Worm (Caenorhabditis elegans): Measurements from ENCODE around the gene popl-1.

The popl-1 gene

ce11 chrIII:6447521-6447920 is 16.8 kb upstream of the popl-1 start (continued):
- TF ChIP-seq nhr-25 (tag; optimal IDR thresholded peaks at IDR 0.05; ENCODE audit: borderline replicate concordance, insufficient read depth) (no peak), T26A8.4 (GFP tag; IDR thresholded peaks at IDR 0.05) (0 out of 2 replicates have a peak, but pooled peaks have one; percentile 26), lsy-2 (tag; optimal IDR thresholded peaks at IDR 0.05) (peak in 1 of 2 experiments; percentile 73), lim-7 (GFP tag; IDR thresholded peaks at IDR 0.05) (no peak), sdz-12 (GFP tag; optimal IDR thresholded peaks at IDR 0.05) (no peak), lin-39 (tag; optimal IDR thresholded peaks at IDR 0.05) (no peak), D1046.2 (GFP tag; IDR thresholded peaks at IDR 0.05) (no peak), mdl-1 (tag; optimal IDR thresholded peaks at IDR 0.05) (peak; percentile 57 to 93), hlh-30 (tag; optimal IDR thresholded peaks at IDR 0.05; ENCODE audit: insufficient read depth) (peak; percentile 82), ZK337.2 (GFP tag; IDR thresholded peaks at IDR 0.05) (no peak), nhr-10 (tag; optimal IDR thresholded peaks at IDR 0.05) (peak; percentile 22), nhr-237 (tag; optimal IDR thresholded peaks at IDR 0.05) (no peak), snpc-4 (tag; optimal IDR thresholded peaks at IDR 0.05) (no peak), mxl-2 (GFP tag; conservative IDR thresholded peaks at IDR 0.05) (no peak), daf-16 (GFP tag; optimal IDR thresholded peaks at IDR 0.05) (peak; percentile 51 to 55), daf-16 (tag; optimal IDR thresholded peaks at IDR 0.05) (peak; percentile 57), vab-7 (GFP tag; IDR thresholded peaks at IDR 0.05) (no peak), nhr-76 (tag; optimal IDR thresholded peaks at IDR 0.05) (no peak), php-3 (GFP tag; IDR thresholded peaks at IDR 0.05) (no peak), lin-29 (GFP tag; IDR thresholded peaks at IDR 0.05) (no peak), zip-11 (GFP tag; IDR thresholded peaks at IDR 0.05) (no peak), nhr-102 (tag; optimal IDR thresholded peaks at IDR 0.05) (peak; percentile 26), hmg-1.1 (GFP tag; IDR thresholded peaks at IDR 0.05) (peak; percentile 54), madf-9 (GFP tag; conservative IDR thresholded peaks at IDR 0.05) (no peak), zfp-3 (GFP tag; conservative IDR thresholded peaks at IDR 0.05) (no peak), daf-8 (GFP tag; IDR thresholded peaks at IDR 0.05) (no peak), tag-97 (GFP tag; IDR thresholded peaks at IDR 0.05) (no peak), dmd-9 (GFP tag; IDR thresholded peaks at IDR 0.05) (no peak), attf-4 (tag; optimal IDR thresholded peaks at IDR 0.05) (no peak), lin-15B (tag; optimal IDR thresholded peaks at IDR 0.05) (no peak), Y5F2A.4 (GFP tag; optimal IDR thresholded peaks at IDR 0.05) (no peak), pqm-1 (tag; optimal IDR thresholded peaks at IDR 0.05) (peak; percentile 1), arid-1 (GFP tag; conservative IDR thresholded peaks at IDR 0.05) (no peak)

ce11 chrIII:6446807-6447206 is 16.1 kb upstream of the popl-1 start, which contains the start of gene let-721:
Gene let-721, minus strand, starts transcription at chrIII:6446907.
- TF ChIP-seq unc-62 (GFP tag; optimal IDR thresholded peaks at IDR 0.05 in 1 of 2) (peak in 1 of 2 experiments; percentile 45), unc-62 (tag; optimal IDR thresholded peaks at IDR 0.05) (no peak), ceh-44 (GFP tag; IDR thresholded peaks at IDR 0.05) (no peak), dpl-1 (GFP tag; optimal IDR thresholded peaks at IDR 0.05) (no peak), lin-29 (GFP tag; IDR thresholded peaks at IDR 0.05) (no peak), vab-7 (GFP tag; IDR thresholded peaks at IDR 0.05) (0 out of 2 replicates have a peak, but pooled peaks have one; percentile 11), cey-2 (tag; optimal IDR thresholded peaks at IDR 0.05; ENCODE audit: borderline replicate concordance, insufficient read depth) (no peak), rbr-2 (tag; optimal IDR thresholded peaks at IDR 0.05) (no peak), tra-1 (GFP tag; IDR thresholded peaks at IDR 0.05) (no peak)

- TF ChIP-seq ZK546.5 (tag; optimal IDR thresholded peaks at IDR 0.05) (no peak), ces-1 (GFP tag; optimal IDR thresholded peaks at IDR 0.05) (no peak), hif-1 (tag; optimal IDR thresholded peaks at IDR 0.05) (no peak), dpl-1 (GFP tag; optimal IDR thresholded peaks at IDR 0.05) (peak; percentile 12), spr-1 (tag; optimal IDR thresholded peaks at IDR 0.05) (no peak), lim-7 (GFP tag; IDR thresholded peaks at IDR 0.05) (no peak), vab-7 (GFP tag; IDR thresholded peaks at IDR 0.05) (no peak), zip-2 (tag; optimal IDR thresholded peaks at IDR 0.05) (no peak), unc-39 (tag; optimal IDR thresholded peaks at IDR 0.05) (no peak), duxl-1 (tag; optimal IDR thresholded peaks at IDR 0.05; ENCODE audit: poor library complexity) (peak; percentile 66), tag-97 (GFP tag; IDR thresholded peaks at IDR 0.05) (no peak), egl-43 (GFP tag; IDR thresholded peaks at IDR 0.05) (no peak), lin-38 (GFP tag; IDR thresholded peaks at IDR 0.05) (peak; percentile 58), D1046.2 (GFP tag; IDR thresholded peaks at IDR 0.05) (no peak), daf-16 (GFP tag; optimal IDR thresholded peaks at IDR 0.05) (peak in 1 of 2 experiments; percentile 32), daf-16 (tag; optimal IDR thresholded peaks at IDR 0.05) (peak; percentile 45), unc-62 (GFP tag; optimal IDR thresholded peaks at IDR 0.05 in 1 of 2) (no peak), unc-62 (tag; optimal IDR thresholded peaks at IDR 0.05) (no peak)
Observed at ce11 chrIII:6444335-6444734, 13.6 kb upstream of the popl-1 start, which contains the start of gene C05D11.13. Gene C05D11.13, minus strand, starts transcription at chrIII:6444586.

All from whole organism, L4 larva.